Worm (Caenorhabditis elegans) whole organism, L4/young adult: ENCODE results near the gene doxa-1.

Source experiments
- W03F9.2 ChIP-seq: fragments of 150-350 bp; optimal IDR thresholded peaks from 2 replicates; lab custom pipeline; 2014; ENCODE audit warnings: missing biosample characterization, missing genetic modification characterization
- dao-5 ChIP-seq: sonication (generic microtip); optimal IDR thresholded peaks from 2 replicates; lab custom pipeline; 2016; ENCODE audit warnings: missing genotype, missing genetic modification characterization, moderate library complexity, missing compliant biosample characterization
- him-1 ChIP-seq: sonication (generic microtip); optimal IDR thresholded peaks from 2 replicates; lab custom pipeline; 2016; ENCODE audit warnings: missing genotype, missing genetic modification reagents, missing genetic modification characterization, missing compliant biosample characterization

doxa-1 gene

DNA sequence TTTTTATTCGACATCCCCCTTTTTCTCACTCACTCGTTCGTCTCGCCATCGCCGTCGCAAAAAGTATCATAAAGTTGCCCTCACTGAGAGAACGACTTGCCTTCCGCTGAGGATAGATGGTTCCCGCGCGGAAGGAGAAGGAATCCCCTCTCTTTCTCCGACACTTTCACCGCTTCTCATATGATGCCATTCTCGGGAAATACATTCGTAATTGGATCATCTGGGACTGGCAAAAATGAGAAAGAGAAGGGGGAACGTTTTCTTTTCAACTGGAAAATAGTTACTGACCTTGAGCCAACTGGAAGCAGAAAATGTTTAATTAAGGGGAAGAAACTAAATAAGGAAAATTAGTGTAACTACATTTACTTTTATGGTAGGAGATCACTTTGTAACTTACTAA, 9.1 kb upstream of the doxa-1 start:
- TF ChIP-seq him-1 (tag; lab: Kevin White, UChicago) (no peak), dao-5 (tag; lab: Kevin White, UChicago) (no peak), W03F9.2 (no peak)

DNA sequence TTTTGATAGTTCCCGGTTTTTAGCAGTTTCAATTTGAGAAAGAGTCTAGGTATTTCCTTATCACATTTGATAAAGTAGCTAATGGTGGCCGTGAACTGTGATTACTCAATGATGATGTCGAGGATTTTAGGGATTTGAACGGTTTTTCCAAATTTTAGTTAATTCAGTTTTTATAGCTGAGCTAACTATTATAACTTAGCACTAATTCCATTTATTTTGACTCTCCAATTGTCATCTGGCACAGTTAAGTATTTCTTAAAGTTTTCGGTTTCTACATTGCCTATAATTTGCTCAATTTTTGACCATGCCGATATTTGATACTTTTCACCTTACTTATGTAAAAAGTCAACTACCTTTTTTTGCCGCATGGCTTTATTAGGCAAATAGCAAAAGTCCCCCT, 7.6 kb upstream of the doxa-1 start:
- no peak for TF ChIP-seq W03F9.2
- TF ChIP-seq dao-5 (tag; lab: Kevin White, UChicago), result no peak
- TF ChIP-seq him-1 (tag; lab: Kevin White, UChicago), result no peak

- no peak for TF ChIP-seq him-1 (tag; lab: Kevin White, UChicago)
- no peak for TF ChIP-seq dao-5 (tag; lab: Kevin White, UChicago)
- TF ChIP-seq W03F9.2, result no peak
Measured at ce11 chrIII:8573869-8574268, 7.0 kb upstream of the doxa-1 start.

- no peak for TF ChIP-seq him-1 (tag; lab: Kevin White, UChicago)
- TF ChIP-seq W03F9.2, result no peak
- no peak for TF ChIP-seq dao-5 (tag; lab: Kevin White, UChicago)
Measured at ce11 chrIII:8574299-8574698, 6.6 kb upstream of the doxa-1 start.

DNA sequence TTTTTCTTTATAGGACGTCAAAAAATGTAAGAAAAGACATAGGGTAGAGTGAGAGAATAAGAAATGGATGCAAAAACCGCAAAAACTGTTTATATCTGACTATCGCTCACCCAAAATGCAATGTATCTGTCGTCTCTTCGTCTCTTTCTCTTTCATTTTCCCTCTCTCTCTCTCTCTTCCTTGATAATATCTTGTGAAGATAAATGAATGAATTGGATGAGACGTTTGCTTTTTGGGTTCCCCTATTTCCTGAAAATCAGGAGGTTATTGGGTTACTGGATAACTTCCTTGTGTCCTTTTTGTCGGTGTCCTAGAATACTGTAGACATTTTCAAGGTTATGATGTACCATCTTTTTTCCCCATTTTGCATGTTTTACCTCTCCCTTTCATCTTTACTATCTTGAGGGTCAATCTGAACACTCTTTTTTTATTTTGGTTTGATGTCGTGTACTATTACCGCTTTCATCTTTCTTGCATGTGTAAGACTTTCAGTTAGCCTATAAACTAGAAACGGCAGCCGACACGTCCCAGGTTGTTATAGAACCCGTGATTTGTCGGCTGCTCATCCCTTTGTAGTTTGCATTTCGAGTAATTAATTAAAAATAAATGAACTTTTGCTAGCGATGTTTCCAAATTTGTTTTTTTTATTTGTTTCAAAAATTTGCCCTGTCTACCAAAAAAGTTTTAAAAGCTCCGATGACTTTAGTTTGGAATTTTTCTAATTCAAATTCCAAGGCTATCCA, 5.4 kb upstream of the doxa-1 start:
- TF ChIP-seq him-1 (tag; lab: Kevin White, UChicago), result no peak
- no peak for TF ChIP-seq W03F9.2
- no peak for TF ChIP-seq dao-5 (tag; lab: Kevin White, UChicago)

DNA sequence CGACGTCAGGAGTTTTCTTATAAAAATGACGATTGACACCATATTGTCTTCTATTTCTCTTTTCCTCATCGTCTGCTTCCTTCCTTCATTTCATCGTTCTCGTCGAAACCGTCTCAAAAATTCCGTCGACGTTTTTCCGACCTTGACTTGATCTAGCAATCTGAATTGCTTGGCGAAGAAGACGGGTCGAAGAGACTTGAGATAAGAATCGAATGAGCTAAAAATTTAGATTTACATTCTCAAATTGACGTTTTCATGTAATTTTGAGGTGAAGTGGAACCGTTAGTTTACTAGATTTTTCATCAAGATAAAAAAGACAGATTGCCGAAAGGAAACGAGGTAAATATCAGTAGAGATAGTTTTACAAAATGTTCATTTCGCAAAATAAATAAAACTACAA, 3.4 kb upstream of the doxa-1 start:
- TF ChIP-seq dao-5 (tag; lab: Kevin White, UChicago), result no peak
- no peak for TF ChIP-seq him-1 (tag; lab: Kevin White, UChicago)
- TF ChIP-seq W03F9.2, result no peak

DNA sequence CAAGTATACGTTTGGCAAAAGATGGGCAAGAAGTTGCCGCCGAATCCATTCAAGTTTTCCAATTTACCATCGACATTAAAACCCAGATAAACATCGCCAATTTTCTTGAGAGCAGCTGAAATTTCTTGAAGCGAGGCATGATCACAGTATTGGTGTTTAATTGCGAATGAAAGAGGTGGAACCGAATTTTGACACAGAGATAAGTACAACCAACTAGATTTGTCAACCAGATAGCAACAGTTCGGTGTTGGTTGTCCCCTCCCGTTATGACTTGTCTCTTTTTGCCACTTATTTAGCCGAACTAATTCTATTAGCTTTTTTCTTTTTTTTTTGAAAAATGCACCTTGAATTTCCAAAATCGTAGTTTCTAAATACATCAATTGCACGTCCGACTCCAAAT, 2.5 kb upstream of the doxa-1 start:
- TF ChIP-seq him-1 (tag; lab: Kevin White, UChicago) (no peak), W03F9.2 (no peak), dao-5 (tag; lab: Kevin White, UChicago) (no peak)

ce11 chrIII:8579367-8579766, 1.5 kb upstream of the doxa-1 start:
- TF ChIP-seq him-1 (tag; lab: Kevin White, UChicago) (no peak), W03F9.2 (no peak), dao-5 (tag; lab: Kevin White, UChicago) (no peak)

ce11 chrIII:8588592-8589153, 7.8 kb downstream of the doxa-1 start, which contains the start of gene glr-1:
TSS of gene glr-1 (minus strand) at chrIII:8588642.
- TF ChIP-seq dao-5 (tag; lab: Kevin White, UChicago) (no peak), W03F9.2 (no peak), him-1 (tag; lab: Kevin White, UChicago) (no peak)

- no peak for TF ChIP-seq dao-5 (tag; lab: Kevin White, UChicago)
- TF ChIP-seq him-1 (tag; lab: Kevin White, UChicago), result no peak
- no peak for TF ChIP-seq W03F9.2
Measured at ce11 chrIII:8589195-8589594, 8.3 kb downstream of the doxa-1 start, which contains the start of gene fip-3. TSS of gene fip-3 (minus strand) at chrIII:8589488.

DNA sequence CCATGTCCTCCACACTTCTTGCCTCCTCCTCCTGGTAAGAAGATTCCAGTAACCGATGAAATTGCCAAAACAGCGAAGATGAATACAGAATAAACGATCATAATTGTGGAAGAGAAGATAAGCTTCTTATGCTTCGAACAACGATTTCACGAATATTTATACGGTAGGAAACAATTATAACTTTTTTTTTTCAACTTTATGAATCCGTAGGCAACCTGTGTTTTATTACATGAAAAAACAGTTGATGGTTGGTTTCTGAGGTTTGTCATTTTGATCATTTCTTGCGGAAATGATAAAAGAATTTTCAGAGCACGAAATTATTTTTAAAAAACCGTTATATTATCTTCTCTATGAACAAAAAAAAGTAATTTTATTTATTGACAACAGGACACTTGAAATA, 10.0 kb downstream of the doxa-1 start, which contains the start of gene fipr-16:
TSS of gene fipr-16 (minus strand) at position 101 of the 400 bp plus-strand sequence.
- TF ChIP-seq him-1 (tag; lab: Kevin White, UChicago) (no peak), dao-5 (tag; lab: Kevin White, UChicago) (no peak), W03F9.2 (no peak)

ce11 chrIII:8593620-8594019, 12.7 kb downstream of the doxa-1 start, which contains the start of gene C06E1.7:
TSS of gene C06E1.7 (minus strand) at chrIII:8593720.
- TF ChIP-seq him-1 (tag; lab: Kevin White, UChicago) (no peak), dao-5 (tag; lab: Kevin White, UChicago) (no peak), W03F9.2 (no peak)

ce11 chrIII:8594088-8594487, 13.2 kb downstream of the doxa-1 start:
- TF ChIP-seq W03F9.2 (no peak), him-1 (tag; lab: Kevin White, UChicago) (no peak), dao-5 (tag; lab: Kevin White, UChicago) (no peak)

- no peak for TF ChIP-seq W03F9.2
- no peak for TF ChIP-seq him-1 (tag; lab: Kevin White, UChicago)
- no peak for TF ChIP-seq dao-5 (tag; lab: Kevin White, UChicago)
Measured at ce11 chrIII:8596692-8597091, 15.8 kb downstream of the doxa-1 start.
